Worm (Caenorhabditis elegans) whole organism, L2 larva: ENCODE measurements around the gene let-716.

Experiments
- F13H6.1 ChIP-seq: sonication (generic microtip); optimal IDR thresholded peaks from 2 replicates; lab custom pipeline; 2016; ENCODE audit warnings: missing genetic modification characterization, missing compliant biosample characterization
- mbf-1 ChIP-seq: sonication (generic microtip); optimal IDR thresholded peaks from 2 replicates; lab custom pipeline; 2017; ENCODE audit warnings: missing biosample characterization, missing genetic modification characterization

- TF ChIP-seq F13H6.1 (tag; lab: Kevin White, UChicago) (peak; percentile 15), mbf-1 (tag; lab: Kevin White, UChicago) (no peak)
These were observed 14.8 kb downstream of the let-716 start for ce11 chrIII:6398124-6398523.
